Worm (Caenorhabditis elegans) whole organism, midembryonic: ENCODE data around the gene clc-4.

Experiments
- T22C8.4 ChIP-seq: fragments of 200-800 bp; sonication (Bioruptor generic); IDR thresholded peaks from 2 replicates; pipeline ENCODE4 v1.3.6; 2022; ENCODE audit warnings: missing genetic modification characterization, missing compliant biosample characterization
- cog-1 ChIP-seq: sonication (generic microtip); optimal IDR thresholded peaks from 2 replicates; lab custom pipeline; 2016; ENCODE audit warnings: missing genetic modification characterization, missing compliant biosample characterization
- flt-1 ChIP-seq: fragments of 200-800 bp; sonication (Bioruptor generic); IDR thresholded peaks from 2 replicates; pipeline ENCODE4 v1.3.6; 2022; ENCODE audit warnings: missing genetic modification characterization, missing compliant biosample characterization
- klf-2 ChIP-seq: fragments of 200-800 bp; sonication (Bioruptor generic); conservative IDR thresholded peaks from 2 replicates; pipeline ENCODE4 v1.3.6; 2022; ENCODE audit warnings: missing genetic modification reagents, missing genetic modification characterization, missing compliant biosample characterization
- med-1 ChIP-seq: sonication (generic microtip); optimal IDR thresholded peaks from 2 replicates; lab custom pipeline; 2017; ENCODE audit warnings: missing genetic modification characterization, mild to moderate bottlenecking, missing compliant biosample characterization, antibody characterized with exemption, missing genetic modification reagents; ENCODE audit not compliant: insufficient read depth
- ref-1 ChIP-seq: fragments of 200-800 bp; sonication (Bioruptor generic); conservative IDR thresholded peaks from 2 replicates; pipeline ENCODE4 v1.3.6; 2022; ENCODE audit warnings: missing genetic modification reagents, missing genetic modification characterization, missing compliant biosample characterization
- tab-1 ChIP-seq: fragments of 200-800 bp; sonication (Bioruptor generic); IDR thresholded peaks from 2 replicates; pipeline ENCODE4 v1.3.6; 2022; ENCODE audit warnings: missing genetic modification characterization, missing compliant biosample characterization
- ztf-23 ChIP-seq: fragments of 200-800 bp; sonication (Bioruptor generic); IDR thresholded peaks from 2 replicates; pipeline ENCODE4 v1.3.6; 2022; ENCODE audit warnings: missing genetic modification reagents, missing genetic modification characterization, missing compliant biosample characterization
- ztf-29 ChIP-seq: fragments of 200-800 bp; sonication (Bioruptor generic); IDR thresholded peaks from 2 replicates; pipeline ENCODE4 v1.3.6; 2022; ENCODE audit warnings: missing genetic modification reagents, missing genetic modification characterization, missing compliant biosample characterization

Gene clc-4

ce11 chrX:10760958-10761357 lies 22.8 kb downstream of the clc-4 start:
- TF ChIP-seq ref-1 (GFP tag; lab: Robert Waterston, UW) (no peak), ztf-23 (GFP tag; lab: Robert Waterston, UW) (no peak), cog-1 (tag; lab: Kevin White, UChicago) (no peak), tab-1 (no peak), ztf-29 (GFP tag; lab: Robert Waterston, UW) (no peak), T22C8.4 (GFP tag; lab: Robert Waterston, UW) (no peak), med-1 (no peak), klf-2 (no peak), flt-1 (no peak)

ce11 chrX:10758453-10758852 lies 25.3 kb downstream of the clc-4 start:
- TF ChIP-seq cog-1 (tag; lab: Kevin White, UChicago) (no peak), T22C8.4 (GFP tag; lab: Robert Waterston, UW) (no peak), klf-2 (no peak), ztf-29 (GFP tag; lab: Robert Waterston, UW) (no peak), flt-1 (no peak), ref-1 (GFP tag; lab: Robert Waterston, UW) (no peak)

- no peak for TF ChIP-seq ztf-29 (GFP tag; lab: Robert Waterston, UW)
- no peak for TF ChIP-seq T22C8.4 (GFP tag; lab: Robert Waterston, UW)
- TF ChIP-seq ref-1 (GFP tag; lab: Robert Waterston, UW), result no peak
- no peak for TF ChIP-seq flt-1
- no peak for TF ChIP-seq med-1
- TF ChIP-seq cog-1 (tag; lab: Kevin White, UChicago), result no peak
- no peak for TF ChIP-seq tab-1
- no peak for TF ChIP-seq ztf-23 (GFP tag; lab: Robert Waterston, UW)
Observed at ce11 chrX:10757608-10758007, 26.1 kb downstream of the clc-4 start, which contains the start of gene R07A4.4. R07A4.4 (minus strand) TSS chrX:10757708.

- no peak for TF ChIP-seq T22C8.4 (GFP tag; lab: Robert Waterston, UW)
Observed at ce11 chrX:10756185-10756584, 27.5 kb downstream of the clc-4 start.

- TF ChIP-seq klf-2 (no peak), flt-1 (no peak)
Observed at ce11 chrX:10754532-10754931, 29.2 kb downstream of the clc-4 start.

ce11 chrX:10753403-10753802 lies 30.3 kb downstream of the clc-4 start, which contains the start of gene R07A4.3:
R07A4.3 (plus strand) TSS chrX:10753703.
- no peak for TF ChIP-seq klf-2
- no peak for TF ChIP-seq ztf-29 (GFP tag; lab: Robert Waterston, UW)

ce11 chrX:10748145-10748544 lies 35.6 kb downstream of the clc-4 start:
- no peak for TF ChIP-seq flt-1
- TF ChIP-seq med-1, result no peak
- TF ChIP-seq tab-1, result no peak
- no peak for TF ChIP-seq T22C8.4 (GFP tag; lab: Robert Waterston, UW)
- TF ChIP-seq klf-2, result no peak
- no peak for TF ChIP-seq ref-1 (GFP tag; lab: Robert Waterston, UW)
- no peak for TF ChIP-seq ztf-29 (GFP tag; lab: Robert Waterston, UW)
- no peak for TF ChIP-seq cog-1 (tag; lab: Kevin White, UChicago)

ce11 chrX:10746388-10746787 lies 37.3 kb downstream of the clc-4 start, which contains the start of gene R07A4.2:
R07A4.2 (minus strand) TSS chrX:10746488.
- TF ChIP-seq tab-1 (no peak), ref-1 (GFP tag; lab: Robert Waterston, UW) (no peak), flt-1 (no peak), klf-2 (no peak), ztf-23 (GFP tag; lab: Robert Waterston, UW) (no peak), cog-1 (tag; lab: Kevin White, UChicago) (no peak), T22C8.4 (GFP tag; lab: Robert Waterston, UW) (no peak), ztf-29 (GFP tag; lab: Robert Waterston, UW) (no peak), med-1 (no peak)

ce11 chrX:10734026-10734425 lies 49.7 kb downstream of the clc-4 start, which contains the start of gene egl-36:
egl-36 (plus strand) TSS chrX:10734326.
- TF ChIP-seq ztf-23 (GFP tag; lab: Robert Waterston, UW) (no peak), klf-2 (no peak), flt-1 (no peak), tab-1 (no peak), ref-1 (GFP tag; lab: Robert Waterston, UW) (no peak), ztf-29 (GFP tag; lab: Robert Waterston, UW) (no peak), cog-1 (tag; lab: Kevin White, UChicago) (no peak)
